Worm (Caenorhabditis elegans) whole organism, young adult: ENCODE results near the gene rpia-1.

Source experiments
- C17E4.6 ChIP-seq: fragments of 200-800 bp; sonication (Bioruptor generic); IDR thresholded peaks from 2 replicates; pipeline ENCODE4 v1.3.6; 2022; ENCODE audit warnings: missing genetic modification reagents, missing genetic modification characterization, missing compliant biosample characterization
- D2030.7 ChIP-seq: fragments of 200-800 bp; sonication (Bioruptor generic); IDR thresholded peaks from 2 replicates; pipeline ENCODE4 v1.3.6; 2022; ENCODE audit warnings: missing genetic modification reagents, missing genetic modification characterization, missing compliant biosample characterization
- F33H1.4 ChIP-seq: fragments of 200-800 bp; sonication (Bioruptor generic); IDR thresholded peaks from 2 replicates; pipeline ENCODE4 v1.3.6; 2022; ENCODE audit warnings: missing genetic modification reagents, missing genetic modification characterization, missing compliant biosample characterization
- F52B5.7 ChIP-seq: sonication (generic microtip); optimal IDR thresholded peaks from 2 replicates; lab custom pipeline; 2016; ENCODE audit warnings: mild to moderate bottlenecking, missing genetic modification characterization, missing compliant biosample characterization
- F57C9.4 ChIP-seq: sonication (generic microtip); optimal IDR thresholded peaks from 2 replicates; lab custom pipeline; 2017; ENCODE audit warnings: mild to moderate bottlenecking, missing genetic modification characterization, missing compliant biosample characterization
- K11D2.4 ChIP-seq: fragments of 200-800 bp; sonication (Bioruptor generic); IDR thresholded peaks from 2 replicates; pipeline ENCODE4 v1.3.6; 2022; ENCODE audit warnings: missing genetic modification reagents, missing genetic modification characterization, missing compliant biosample characterization
- T07F8.4 ChIP-seq: sonication (generic microtip); optimal IDR thresholded peaks from 2 replicates; lab custom pipeline; 2016; ENCODE audit warnings: mild to moderate bottlenecking, missing genetic modification characterization, moderate library complexity, missing compliant biosample characterization
- Y56A3A.18 ChIP-seq: fragments of 200-800 bp; sonication (Bioruptor generic); IDR thresholded peaks from 2 replicates; pipeline ENCODE4 v1.3.6; 2022; ENCODE audit warnings: missing genetic modification reagents, missing genetic modification characterization, missing compliant biosample characterization
- ZK185.1 ChIP-seq: sonication (generic microtip); optimal IDR thresholded peaks from 2 replicates; lab custom pipeline; 2016; ENCODE audit warnings: mild to moderate bottlenecking, missing genetic modification characterization, missing compliant biosample characterization; ENCODE audit not compliant: poor library complexity, severe bottlenecking
- aptf-2 ChIP-seq: fragments of 200-800 bp; sonication (Bioruptor generic); conservative IDR thresholded peaks from 2 replicates; pipeline ENCODE4 v1.3.6; 2022; ENCODE audit warnings: missing genetic modification reagents, missing genetic modification characterization, missing compliant biosample characterization
- attf-5 ChIP-seq: fragments of 200-800 bp; sonication (Bioruptor generic); optimal IDR thresholded peaks from 2 replicates; lab custom pipeline; 2018; ENCODE audit warnings: mild to moderate bottlenecking, missing genetic modification characterization, missing compliant biosample characterization
- bed-2 ChIP-seq: fragments of 200-800 bp; sonication (Bioruptor generic); IDR thresholded peaks from 2 replicates; pipeline ENCODE4 v1.3.6; 2022; ENCODE audit warnings: missing genetic modification reagents, missing genetic modification characterization, missing compliant biosample characterization
- cebp-2 ChIP-seq: fragments of 200-800 bp; sonication (Bioruptor generic); IDR thresholded peaks from 2 replicates; pipeline ENCODE4 v1.3.6; 2022; ENCODE audit warnings: missing genetic modification characterization, missing compliant biosample characterization
- ceh-100 ChIP-seq: fragments of 200-800 bp; sonication (Bioruptor generic); IDR thresholded peaks from 2 replicates; pipeline ENCODE4 v1.3.6; 2022; ENCODE audit warnings: missing genetic modification reagents, missing genetic modification characterization, missing compliant biosample characterization
- ceh-79 ChIP-seq: sonication (generic microtip); optimal IDR thresholded peaks from 2 replicates; lab custom pipeline; 2017; ENCODE audit warnings: mild to moderate bottlenecking, missing genetic modification characterization, missing compliant biosample characterization
- chd-7 ChIP-seq: sonication (generic microtip); optimal IDR thresholded peaks from 2 replicates; lab custom pipeline; 2016; ENCODE audit warnings: mild to moderate bottlenecking, missing genetic modification characterization, moderate library complexity, missing compliant biosample characterization
- egl-44 ChIP-seq: fragments of 200-800 bp; sonication (Bioruptor generic); IDR thresholded peaks from 2 replicates; pipeline ENCODE4 v1.3.6; 2022; ENCODE audit warnings: missing genetic modification reagents, missing genetic modification characterization, missing compliant biosample characterization
- gei-17 ChIP-seq: fragments of 200-800 bp; sonication (Bioruptor generic); optimal IDR thresholded peaks from 2 replicates; lab custom pipeline; 2018; ENCODE audit warnings: mild to moderate bottlenecking, missing genetic modification characterization, missing compliant biosample characterization
- hmg-1.2 ChIP-seq: fragments of 200-800 bp; sonication (Bioruptor generic); IDR thresholded peaks from 2 replicates; pipeline ENCODE4 v1.3.6; 2022; ENCODE audit warnings: missing genetic modification reagents, missing genetic modification characterization, missing compliant biosample characterization
- hrde-1 ChIP-seq: sonication (generic microtip); optimal IDR thresholded peaks from 2 replicates; lab custom pipeline; 2016; ENCODE audit warnings: missing genetic modification characterization, mild to moderate bottlenecking, missing compliant biosample characterization, moderate library complexity, missing genotype, missing genetic modification reagents, borderline replicate concordance
- hsf-1 ChIP-seq: fragments of 200-800 bp; sonication (Bioruptor generic); IDR thresholded peaks from 2 replicates; pipeline ENCODE4 v1.3.6; 2022; ENCODE audit warnings: missing genetic modification reagents, missing genetic modification characterization, missing compliant biosample characterization
- let-526 ChIP-seq: fragments of 200-800 bp; sonication (Bioruptor generic); IDR thresholded peaks from 2 replicates; pipeline ENCODE4 v1.3.6; 2022; ENCODE audit warnings: missing genetic modification reagents, missing genetic modification characterization, missing compliant biosample characterization
- lin-26 ChIP-seq: fragments of 200-800 bp; sonication (Bioruptor generic); IDR thresholded peaks from 2 replicates; pipeline ENCODE4 v1.3.6; 2022; ENCODE audit warnings: missing genetic modification reagents, missing genetic modification characterization, missing compliant biosample characterization
- lin-35 ChIP-seq, 3 experiments: fragments of 150-350 bp in 2 of 3; sonication (generic microtip) in 1 of 3; optimal IDR thresholded peaks; 2 replicates each; lab custom pipeline; 2014 to 2018; ENCODE audit warnings: missing biosample characterization in 3 of 3, missing genetic modification characterization in 3 of 3, missing genetic modification reagents in 3 of 3
- lin-40 ChIP-seq: sonication (generic microtip); optimal IDR thresholded peaks from 2 replicates; lab custom pipeline; 2016; ENCODE audit warnings: missing genetic modification characterization, mild to moderate bottlenecking, missing compliant biosample characterization, missing genotype, missing genetic modification reagents
- lin-54 ChIP-seq: fragments of 200-800 bp; sonication (Bioruptor generic); optimal IDR thresholded peaks from 2 replicates; lab custom pipeline; 2018; ENCODE audit warnings: mild to moderate bottlenecking, missing genetic modification characterization, missing compliant biosample characterization
- lir-1 ChIP-seq: fragments of 200-800 bp; sonication (Bioruptor generic); conservative IDR thresholded peaks from 2 replicates; pipeline ENCODE4 v1.3.6; 2022; ENCODE audit warnings: missing genetic modification reagents, missing genetic modification characterization, missing compliant biosample characterization
- lsy-27 ChIP-seq: sonication (generic microtip); optimal IDR thresholded peaks from 2 replicates; lab custom pipeline; 2017; ENCODE audit warnings: missing genetic modification characterization, mild to moderate bottlenecking, missing compliant biosample characterization, antibody characterized with exemption, missing genotype, borderline replicate concordance; ENCODE audit not compliant: insufficient read depth
- madf-3 ChIP-seq: fragments of 200-800 bp; sonication (Bioruptor generic); IDR thresholded peaks from 2 replicates; pipeline ENCODE4 v1.3.6; 2022; ENCODE audit warnings: missing genetic modification reagents, missing genetic modification characterization, missing compliant biosample characterization
- madf-6 ChIP-seq: fragments of 200-800 bp; sonication (Bioruptor generic); IDR thresholded peaks from 2 replicates; pipeline ENCODE4 v1.3.6; 2022; ENCODE audit warnings: missing genetic modification reagents, missing genetic modification characterization, missing compliant biosample characterization
- nfya-2 ChIP-seq: fragments of 200-800 bp; sonication (Bioruptor generic); IDR thresholded peaks from 2 replicates; pipeline ENCODE4 v1.3.6; 2022; ENCODE audit warnings: missing genetic modification reagents, missing genetic modification characterization, missing compliant biosample characterization
- nfyb-1 ChIP-seq: fragments of 200-800 bp; sonication (Bioruptor generic); IDR thresholded peaks from 2 replicates; pipeline ENCODE4 v1.3.6; 2022; ENCODE audit warnings: missing genetic modification reagents, missing genetic modification characterization, missing compliant biosample characterization
- nhr-120 ChIP-seq: fragments of 200-800 bp; sonication (Bioruptor generic); IDR thresholded peaks from 2 replicates; pipeline ENCODE4 v1.3.6; 2022; ENCODE audit warnings: missing genetic modification characterization, missing compliant biosample characterization
- nhr-179 ChIP-seq: sonication (generic microtip); optimal IDR thresholded peaks from 2 replicates; lab custom pipeline; 2016; ENCODE audit warnings: mild to moderate bottlenecking, missing genetic modification characterization, missing compliant biosample characterization
- pha-4 ChIP-seq: fragments of 150-350 bp; sonication (generic microtip); optimal IDR thresholded peaks from 2 replicates; lab custom pipeline; 2014; ENCODE audit warnings: missing biosample characterization, missing genetic modification reagents, missing genetic modification characterization
- rcor-1 ChIP-seq: fragments of 200-800 bp; sonication (Bioruptor generic); IDR thresholded peaks from 2 replicates; pipeline ENCODE4 v1.3.6; 2022; ENCODE audit warnings: missing genetic modification reagents, missing genetic modification characterization, missing compliant biosample characterization
- repo-1 ChIP-seq: sonication (generic microtip); optimal IDR thresholded peaks from 2 replicates; lab custom pipeline; 2017; ENCODE audit warnings: mild to moderate bottlenecking, missing genetic modification characterization, missing compliant biosample characterization
- snpc-1.1 ChIP-seq: sonication (generic microtip); optimal IDR thresholded peaks from 2 replicates; lab custom pipeline; 2017; ENCODE audit warnings: missing genetic modification characterization, mild to moderate bottlenecking, missing compliant biosample characterization, antibody characterized with exemption, moderate library complexity, missing genotype, missing genetic modification reagents; ENCODE audit not compliant: insufficient read depth
- snpc-1.3 ChIP-seq: sonication (generic microtip); optimal IDR thresholded peaks from 2 replicates; lab custom pipeline; 2017; ENCODE audit warnings: missing genetic modification characterization, mild to moderate bottlenecking, missing compliant biosample characterization, antibody characterized with exemption, moderate library complexity, missing genotype, missing genetic modification reagents; ENCODE audit not compliant: insufficient read depth
- snpc-4 ChIP-seq, 5 experiments: fragments of 150-350 bp in 1 of 5; sonication (generic microtip) in 4 of 5; optimal IDR thresholded peaks; 2 replicates each; lab custom pipeline; 2014 to 2018; ENCODE audit warnings: missing genetic modification characterization in 5 of 5, missing biosample characterization in 3 of 5, antibody characterized with exemption in 2 of 5, mild to moderate bottlenecking in 2 of 5, missing compliant biosample characterization in 2 of 5, missing genotype in 2 of 5, moderate library complexity in 2 of 5, missing genetic modification reagents in 1 of 5
- somi-1 ChIP-seq: fragments of 200-800 bp; sonication (Bioruptor generic); optimal IDR thresholded peaks from 2 replicates; lab custom pipeline; 2018; ENCODE audit warnings: mild to moderate bottlenecking, missing genetic modification characterization, missing compliant biosample characterization
- sptf-2 ChIP-seq: fragments of 200-800 bp; sonication (Bioruptor generic); optimal IDR thresholded peaks from 2 replicates; lab custom pipeline; 2018; ENCODE audit warnings: mild to moderate bottlenecking, missing genetic modification characterization, missing compliant biosample characterization
- tbp1 ChIP-seq: fragments of 200-800 bp; sonication (Bioruptor generic); optimal IDR thresholded peaks from 2 replicates; lab custom pipeline; 2018; ENCODE audit warnings: mild to moderate bottlenecking, missing genetic modification characterization, missing compliant biosample characterization
- tbx-9 ChIP-seq: sonication (generic microtip); optimal IDR thresholded peaks from 2 replicates; lab custom pipeline; 2016; ENCODE audit warnings: borderline replicate concordance, missing genetic modification characterization, inconsistent platforms, missing compliant biosample characterization
- tlf-1 ChIP-seq: fragments of 200-800 bp; sonication (Bioruptor generic); optimal IDR thresholded peaks from 2 replicates; lab custom pipeline; 2018; ENCODE audit warnings: mild to moderate bottlenecking, missing genetic modification characterization, missing compliant biosample characterization
- zfh-2 ChIP-seq: fragments of 200-800 bp; sonication (Bioruptor generic); conservative IDR thresholded peaks from 2 replicates; pipeline ENCODE4 v1.3.6; 2022; ENCODE audit warnings: missing genetic modification reagents, missing genetic modification characterization, missing compliant biosample characterization
- zim-3 ChIP-seq: sonication (generic microtip); optimal IDR thresholded peaks from 2 replicates; lab custom pipeline; 2017; ENCODE audit warnings: mild to moderate bottlenecking, missing genetic modification characterization, moderate library complexity, missing compliant biosample characterization

rpia-1 gene

DNA sequence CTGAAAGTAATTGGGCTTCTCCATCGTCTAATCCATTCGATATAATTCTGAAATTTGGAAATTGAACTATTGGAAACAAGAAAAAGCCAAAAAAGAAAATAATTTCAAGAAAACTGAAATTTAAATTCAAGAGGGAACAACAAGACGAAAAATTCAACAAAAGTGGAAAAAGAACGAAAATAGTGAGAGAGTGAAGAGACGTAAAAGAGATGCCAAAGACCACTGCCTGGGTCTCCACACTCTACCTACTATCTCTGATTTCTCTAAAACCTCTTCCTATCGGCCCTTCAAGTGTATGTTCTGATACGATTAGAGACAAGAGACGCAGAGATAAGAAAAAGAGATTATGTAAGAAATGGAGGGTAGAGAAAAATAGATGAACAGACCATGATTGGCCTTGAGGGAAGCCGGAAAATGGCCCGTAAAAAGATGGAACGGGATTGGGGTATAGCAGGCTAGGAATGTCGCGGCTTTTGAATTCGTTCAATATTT, 30.9 kb downstream of the rpia-1 start, which contains the start of gene ogt-1:
TSS of gene ogt-1 (minus strand) at position 51 of the 492 bp plus-strand sequence.
- no peak for TF ChIP-seq lin-26 (GFP tag; lab: Robert Waterston, UW)
- no peak for TF ChIP-seq ceh-79 (tag; lab: Kevin White, UChicago)
- TF ChIP-seq snpc-4 (GFP tag; optimal IDR thresholded peaks at IDR 0.05; lab: Kevin White, UChicago): no peak
- peak in 2 of 4 experiments; percentile 56 to 69 for TF ChIP-seq snpc-4 (tag; optimal IDR thresholded peaks at IDR 0.05; lab: Kevin White, UChicago)
- no peak for TF ChIP-seq let-526 (GFP tag; lab: Robert Waterston, UW)
- peak; percentile 57 for TF ChIP-seq nfyb-1
- peak in 1 of 3 experiments; percentile 71 for TF ChIP-seq lin-35 (GFP tag; optimal IDR thresholded peaks at IDR 0.05; lab: Kevin White, UChicago)
- no peak for TF ChIP-seq somi-1 (GFP tag; lab: Kevin White, UChicago)
- peak; percentile 55 for TF ChIP-seq lin-54 (GFP tag; lab: Kevin White, UChicago)
- peak; percentile 84 for TF ChIP-seq lin-40 (tag; lab: Kevin White, UChicago)
- peak; percentile 25 for TF ChIP-seq chd-7 (tag; lab: Kevin White, UChicago)
- no peak for TF ChIP-seq tbx-9
- TF ChIP-seq tbp1 (GFP tag; lab: Kevin White, UChicago): peak; percentile 52
- TF ChIP-seq hmg-1.2 (GFP tag; lab: Robert Waterston, UW): peak; percentile 89
- TF ChIP-seq snpc-1.3: no peak
- no peak for TF ChIP-seq Y56A3A.18
- TF ChIP-seq egl-44 (GFP tag; lab: Robert Waterston, UW): no peak
- TF ChIP-seq zim-3 (tag; lab: Kevin White, UChicago): no peak
- no peak for TF ChIP-seq T07F8.4 (tag; lab: Kevin White, UChicago)
- no peak for TF ChIP-seq F33H1.4 (GFP tag; lab: Robert Waterston, UW)
- TF ChIP-seq D2030.7 (GFP tag; lab: Robert Waterston, UW): no peak
- no peak for TF ChIP-seq hrde-1 (tag; lab: Kevin White, UChicago)
- TF ChIP-seq bed-2: no peak
- no peak for TF ChIP-seq rcor-1 (GFP tag; lab: Robert Waterston, UW)
- TF ChIP-seq lir-1 (GFP tag; lab: Robert Waterston, UW): no peak
- TF ChIP-seq zfh-2 (GFP tag; lab: Robert Waterston, UW): no peak
- TF ChIP-seq sptf-2 (GFP tag; lab: Kevin White, UChicago): no peak
- peak; percentile 32 for TF ChIP-seq gei-17
- TF ChIP-seq madf-3 (GFP tag; lab: Robert Waterston, UW): no peak
- TF ChIP-seq nhr-120 (GFP tag; lab: Robert Waterston, UW): no peak
- TF ChIP-seq K11D2.4: peak; percentile 58; the same call in 1 of the 2 replicates
- no peak for TF ChIP-seq pha-4 (tag; lab: Kevin White, UChicago)
- TF ChIP-seq lsy-27: no peak
- TF ChIP-seq aptf-2 (GFP tag; lab: Robert Waterston, UW): peak; percentile 59
- TF ChIP-seq F57C9.4: no peak
- no peak for TF ChIP-seq snpc-1.1 (tag; lab: Kevin White, UChicago)
- no peak for TF ChIP-seq nfya-2 (GFP tag; lab: Robert Waterston, UW)
- TF ChIP-seq madf-6: no peak
- TF ChIP-seq attf-5 (GFP tag; lab: Kevin White, UChicago): peak; percentile 44
- TF ChIP-seq ceh-100 (GFP tag; lab: Robert Waterston, UW): no peak
- no peak for TF ChIP-seq F52B5.7 (tag; lab: Kevin White, UChicago)
- no peak for TF ChIP-seq nhr-179 (tag; lab: Kevin White, UChicago)
- no peak for TF ChIP-seq C17E4.6 (GFP tag; lab: Robert Waterston, UW)
- TF ChIP-seq cebp-2: no peak
- no peak for TF ChIP-seq tlf-1 (GFP tag; lab: Kevin White, UChicago)
- TF ChIP-seq repo-1 (tag; lab: Kevin White, UChicago): peak; percentile 4
- TF ChIP-seq ZK185.1 (tag; lab: Kevin White, UChicago): peak; percentile 32
- 0 out of 2 replicates have a peak, but pooled peaks have one; percentile 6 for TF ChIP-seq hsf-1
